Worm (Caenorhabditis elegans) whole organism, mixed stage, embryonic: ENCODE data around the gene Y77E11A.8.

Experiments
- bed-3 ChIP-seq: fragments of 200-800 bp; sonication (Bioruptor generic); optimal IDR thresholded peaks from 3 replicates; lab custom pipeline; 2018; ENCODE audit warnings: mild to moderate bottlenecking, missing genetic modification characterization, moderate library complexity, missing compliant biosample characterization
- blmp-1 ChIP-seq: fragments of 150-350 bp; optimal IDR thresholded peaks from 2 replicates; lab custom pipeline; 2014; ENCODE audit warnings: missing biosample characterization, missing genetic modification characterization
- ceh-39 ChIP-seq: fragments of 150-350 bp; optimal IDR thresholded peaks from 2 replicates; lab custom pipeline; 2014; ENCODE audit warnings: missing biosample characterization, missing genetic modification characterization
- ces-1 ChIP-seq: fragments of 150-350 bp; optimal IDR thresholded peaks from 2 replicates; lab custom pipeline; 2014; ENCODE audit warnings: missing biosample characterization, missing genetic modification reagents, missing genetic modification characterization
- elt-3 ChIP-seq: fragments of 150-350 bp; optimal IDR thresholded peaks from 2 replicates; lab custom pipeline; 2014; ENCODE audit warnings: missing biosample characterization, missing genetic modification characterization
- ham-2 ChIP-seq: fragments of 200-800 bp; sonication (Bioruptor generic); optimal IDR thresholded peaks from 2 replicates; lab custom pipeline; 2018; ENCODE audit warnings: mild to moderate bottlenecking, missing genetic modification characterization, missing compliant biosample characterization
- mep-1 ChIP-seq: fragments of 150-350 bp; optimal IDR thresholded peaks from 2 replicates; lab custom pipeline; 2017; ENCODE audit warnings: missing biosample characterization, missing genetic modification reagents, missing genetic modification characterization, inconsistent platforms
- nhr-12 ChIP-seq: fragments of 150-350 bp; optimal IDR thresholded peaks from 2 replicates; lab custom pipeline; 2014; ENCODE audit warnings: missing biosample characterization, missing genetic modification characterization
- nhr-237 ChIP-seq: fragments of 150-350 bp; optimal IDR thresholded peaks from 2 replicates; lab custom pipeline; 2014; ENCODE audit warnings: missing biosample characterization, missing genetic modification characterization
- nhr-28 ChIP-seq: fragments of 150-350 bp; optimal IDR thresholded peaks from 2 replicates; lab custom pipeline; 2014; ENCODE audit warnings: missing biosample characterization, missing genetic modification characterization
- pha-4 ChIP-seq: fragments of 150-350 bp; optimal IDR thresholded peaks from 2 replicates; lab custom pipeline; 2018; ENCODE audit warnings: missing biosample characterization, missing genetic modification reagents, missing genetic modification characterization
- snpc-4 ChIP-seq: fragments of 150-350 bp; optimal IDR thresholded peaks from 2 replicates; lab custom pipeline; 2014; ENCODE audit warnings: missing biosample characterization, missing genetic modification characterization
- sptf-1 ChIP-seq: sonication (generic microtip); optimal IDR thresholded peaks from 2 replicates; lab custom pipeline; 2017; ENCODE audit warnings: mild to moderate bottlenecking, missing genetic modification characterization, moderate library complexity, missing compliant biosample characterization
- unc-62 ChIP-seq: fragments of 150-350 bp; optimal IDR thresholded peaks from 2 replicates; lab custom pipeline; 2014; ENCODE audit warnings: missing biosample characterization, missing genetic modification reagents, missing genetic modification characterization

DNA sequence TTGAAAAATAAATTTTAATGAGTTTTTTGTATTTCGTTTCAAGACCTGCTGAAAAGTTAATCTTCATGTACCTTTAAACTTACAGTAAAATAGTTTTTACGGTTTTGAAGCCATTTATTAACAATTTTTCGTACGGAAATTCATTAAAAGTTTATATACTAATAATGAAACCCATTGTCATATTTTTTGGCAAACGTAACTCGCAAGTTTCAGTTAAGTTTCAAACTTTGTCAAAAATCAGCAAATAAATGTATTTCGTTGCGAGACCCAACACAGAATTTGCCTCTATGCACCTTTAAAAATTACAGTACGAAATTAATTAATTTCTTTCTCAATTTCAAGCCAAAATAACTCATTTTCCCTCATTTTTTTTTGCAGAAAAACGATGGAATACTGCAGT is 4.3 kb downstream of the Y77E11A.8 start, which contains the start of gene jtr-1:
- TF ChIP-seq elt-3 (no peak), sptf-1 (tag; lab: Kevin White, UChicago) (no peak), mep-1 (tag; lab: Kevin White, UChicago) (no peak), snpc-4 (no peak), unc-62 (GFP tag; lab: Kevin White, UChicago) (no peak), nhr-237 (tag; lab: Kevin White, UChicago) (no peak), ces-1 (GFP tag; lab: Kevin White, UChicago) (no peak), ceh-39 (tag; lab: Kevin White, UChicago) (no peak), bed-3 (GFP tag; lab: Kevin White, UChicago) (no peak), pha-4 (no peak), ham-2 (GFP tag; lab: Kevin White, UChicago) (no peak), blmp-1 (tag; lab: Kevin White, UChicago) (no peak), nhr-12 (tag; lab: Kevin White, UChicago) (no peak), nhr-28 (tag; lab: Kevin White, UChicago) (no peak)
